Fruit fly (Drosophila melanogaster): ENCODE measurements around the gene CG9525.

The CG9525 gene

dm6 chr2L:8952194-8953037 lies 9.7 kb downstream of the CG9525 start (continued):
- TF ChIP-seq fru (optimal IDR thresholded peaks at IDR 0.05) (no peak), rib (GFP tag; IDR thresholded peaks at IDR 0.05) (no peak), bigmax (GFP tag; optimal IDR thresholded peaks at IDR 0.05) (no peak), HLHmδ (GFP tag; optimal IDR thresholded peaks at IDR 0.05) (no peak), sd (tag; optimal IDR thresholded peaks at IDR 0.05) (peak; percentile 32), CG12942 (GFP tag; optimal IDR thresholded peaks at IDR 0.05) (no peak), CG12744 (GFP tag; optimal IDR thresholded peaks at IDR 0.05) (peak; percentile 41), gfzf (GFP tag; optimal IDR thresholded peaks at IDR 0.05) (no peak), HLH54F (GFP tag; optimal IDR thresholded peaks at IDR 0.05) (peak; percentile 49), gro (GFP tag; optimal IDR thresholded peaks at IDR 0.05) (peak; percentile 17), CG9609 (GFP tag; optimal IDR thresholded peaks at IDR 0.05) (peak; percentile 46), CG8359 (GFP tag; optimal IDR thresholded peaks at IDR 0.05; ENCODE audit: borderline replicate concordance) (no peak), CG17385 (GFP tag; optimal IDR thresholded peaks at IDR 0.05) (peak; percentile 36), CG17568 (GFP tag; optimal IDR thresholded peaks at IDR 0.05) (no peak), phol (tag; optimal IDR thresholded peaks at IDR 0.05) (peak; percentile 35), lmd (GFP tag; IDR thresholded peaks at IDR 0.05) (peak; percentile 60), zfh2 (GFP tag; optimal IDR thresholded peaks at IDR 0.05) (peak; percentile 37), psq (GFP tag; optimal IDR thresholded peaks at IDR 0.05) (no peak), Atf3 (GFP tag; optimal IDR thresholded peaks at IDR 0.05) (no peak), Awh (GFP tag; IDR thresholded peaks at IDR 0.05) (no peak)

dm6 chr2L:8951184-8951934 lies 10.8 kb downstream of the CG9525 start, which contains the start of gene C1GalTA:
TSS of gene C1GalTA (minus strand) at chr2L:8951216.
- TF ChIP-seq emc (GFP tag; optimal IDR thresholded peaks at IDR 0.05): peak; percentile 39
- no peak for TF ChIP-seq bbx (GFP tag; IDR thresholded peaks at IDR 0.05; ENCODE audit: partially characterized antibody)
- peak; percentile 94 for TF ChIP-seq CG18764 (GFP tag; optimal IDR thresholded peaks at IDR 0.05)
- no peak for TF ChIP-seq Dip2 (GFP tag; IDR thresholded peaks at IDR 0.05)
- peak; percentile 91 for TF ChIP-seq trh (GFP tag; optimal IDR thresholded peaks at IDR 0.05)
- peak; percentile 80; the same call in 1 of the 2 replicates for TF ChIP-seq gt (GFP tag; IDR thresholded peaks at IDR 0.05)
- TF ChIP-seq salm (tag; optimal IDR thresholded peaks at IDR 0.05): peak; percentile 98
- peak; percentile 78 for TF ChIP-seq CHES-1-like (GFP tag; optimal IDR thresholded peaks at IDR 0.05)
- peak; percentile 100 for TF ChIP-seq CG17829 (tag; optimal IDR thresholded peaks at IDR 0.05)
- TF ChIP-seq Camta (GFP tag; optimal IDR thresholded peaks at IDR 0.05): peak; percentile 40
- no peak for TF ChIP-seq Dll (GFP tag; IDR thresholded peaks at IDR 0.05; ENCODE audit: partially characterized antibody)
- peak; percentile 94 for TF ChIP-seq slou (GFP tag; optimal IDR thresholded peaks at IDR 0.05)
- peak; percentile 91 for TF ChIP-seq kay (GFP tag; optimal IDR thresholded peaks at IDR 0.05)
- TF ChIP-seq Dip3 (GFP tag; optimal IDR thresholded peaks at IDR 0.05): peak; percentile 50
- TF ChIP-seq unpg (GFP tag; optimal IDR thresholded peaks at IDR 0.05): peak; percentile 99
- no peak for TF ChIP-seq yki (optimal IDR thresholded peaks at IDR 0.05)
- no peak for TF ChIP-seq lov (optimal IDR thresholded peaks at IDR 0.05)
- no peak; the same call in 1 of the 3 replicates for TF ChIP-seq lov (GFP tag; IDR thresholded peaks at IDR 0.05)
- peak; percentile 84; the same call in 1 of the 2 replicates for TF ChIP-seq CG5953 (GFP tag; IDR thresholded peaks at IDR 0.05)
- peak; percentile 98 for TF ChIP-seq Hand (GFP tag; optimal IDR thresholded peaks at IDR 0.05)
- peak; percentile 78 for TF ChIP-seq lilli (GFP tag; optimal IDR thresholded peaks at IDR 0.05)
- peak; percentile 92 for TF ChIP-seq ara (GFP tag; IDR thresholded peaks at IDR 0.05)
- TF ChIP-seq CG6765 (GFP tag; optimal IDR thresholded peaks at IDR 0.05): peak; percentile 98
- peak; percentile 63 for TF ChIP-seq gro (GFP tag; optimal IDR thresholded peaks at IDR 0.05)
- TF ChIP-seq Atf3 (GFP tag; optimal IDR thresholded peaks at IDR 0.05): no peak
- no peak for TF ChIP-seq z (GFP tag; IDR thresholded peaks at IDR 0.05)
- peak; percentile 98 for TF ChIP-seq fd96Cb (tag; optimal IDR thresholded peaks at IDR 0.05)
- TF ChIP-seq CG30403 (GFP tag; optimal IDR thresholded peaks at IDR 0.05): peak; percentile 97
- peak; percentile 96 for TF ChIP-seq klu (GFP tag; IDR thresholded peaks at IDR 0.05)
- no peak for TF ChIP-seq Hr39 (optimal IDR thresholded peaks at IDR 0.05)
- peak; percentile 86 for TF ChIP-seq CG30431 (GFP tag; optimal IDR thresholded peaks at IDR 0.05)

Measured in whole organism, embryonic.